Fruit fly (Drosophila melanogaster): ENCODE results near the gene CG13733.

Gene CG13733

dm6 chr3L:17457695-17458242 is 21.0 kb downstream of the CG13733 start:
- no peak for TF ChIP-seq CG3726 (GFP tag; IDR thresholded peaks at IDR 0.05)
- TF ChIP-seq aop (GFP tag; IDR thresholded peaks at IDR 0.05) = no peak
- no peak for TF ChIP-seq Ptx1 (GFP tag; IDR thresholded peaks at IDR 0.05)
- no peak for TF ChIP-seq unc-4 (GFP tag; IDR thresholded peaks at IDR 0.05; ENCODE audit: partially characterized antibody)
- no peak for TF ChIP-seq CG17568 (GFP tag; optimal IDR thresholded peaks at IDR 0.05)
- no peak for TF ChIP-seq Adf1 (GFP tag; IDR thresholded peaks at IDR 0.05)
- TF ChIP-seq CG16813 (GFP tag; IDR thresholded peaks at IDR 0.05; ENCODE audit: partially characterized antibody) = no peak
- no peak for TF ChIP-seq Hmr (GFP tag; optimal IDR thresholded peaks at IDR 0.05)
- no peak for TF ChIP-seq HLH54F (GFP tag; optimal IDR thresholded peaks at IDR 0.05)
- TF ChIP-seq sens-2 (GFP tag; IDR thresholded peaks at IDR 0.05) = no peak
- TF ChIP-seq CG16863 (GFP tag; optimal IDR thresholded peaks at IDR 0.05) = no peak
- no peak for TF ChIP-seq pan (optimal IDR thresholded peaks at IDR 0.05)
- peak in 1 of 2 experiments; percentile 26 for TF ChIP-seq pan (GFP tag; optimal IDR thresholded peaks at IDR 0.05 in 1 of 2, IDR thresholded peaks at IDR 0.05 in 1 of 2)
- TF ChIP-seq nerfin-2 (GFP tag; IDR thresholded peaks at IDR 0.05; ENCODE audit: partially characterized antibody) = no peak
- TF ChIP-seq CTCF (GFP tag; optimal IDR thresholded peaks at IDR 0.05) = no peak
- TF ChIP-seq slp2 (GFP tag; optimal IDR thresholded peaks at IDR 0.05) = no peak
- no peak for TF ChIP-seq gfzf (GFP tag; optimal IDR thresholded peaks at IDR 0.05)
- peak; percentile 43 for TF ChIP-seq CG8388 (GFP tag; optimal IDR thresholded peaks at IDR 0.05)
- TF ChIP-seq Dref (GFP tag; IDR thresholded peaks at IDR 0.05) = no peak
- no peak for TF ChIP-seq CG13894 (tag; optimal IDR thresholded peaks at IDR 0.05)
- no peak for TF ChIP-seq tup (GFP tag; optimal IDR thresholded peaks at IDR 0.05)
- TF ChIP-seq ap (GFP tag; IDR thresholded peaks at IDR 0.05) = no peak
- no peak for TF ChIP-seq cwo (GFP tag; optimal IDR thresholded peaks at IDR 0.05)
- TF ChIP-seq TFAM (GFP tag; optimal IDR thresholded peaks at IDR 0.05) = no peak
- no peak for TF ChIP-seq CG1529 (GFP tag; optimal IDR thresholded peaks at IDR 0.05)
- no peak for TF ChIP-seq gcm2 (GFP tag; optimal IDR thresholded peaks at IDR 0.05)
- no peak for TF ChIP-seq gce (GFP tag; IDR thresholded peaks at IDR 0.05)
- TF ChIP-seq bcd (GFP tag; optimal IDR thresholded peaks at IDR 0.05) = no peak
- TF ChIP-seq Opbp (GFP tag; IDR thresholded peaks at IDR 0.05; ENCODE audit: partially characterized antibody) = no peak
- no peak for TF ChIP-seq Abd-B (GFP tag; optimal IDR thresholded peaks at IDR 0.05)
- TF ChIP-seq sug (tag; optimal IDR thresholded peaks at IDR 0.05) = no peak
- no peak for TF ChIP-seq mirr (GFP tag; optimal IDR thresholded peaks at IDR 0.05)
- TF ChIP-seq CG6175 (GFP tag; IDR thresholded peaks at IDR 0.05) = no peak
- no peak for TF ChIP-seq wdn (GFP tag; IDR thresholded peaks at IDR 0.05)
- no peak for TF ChIP-seq CG1832 (GFP tag; optimal IDR thresholded peaks at IDR 0.05)
- no peak for TF ChIP-seq Chrac-16 (GFP tag; optimal IDR thresholded peaks at IDR 0.05)
- no peak for TF ChIP-seq mld (GFP tag; IDR thresholded peaks at IDR 0.05; ENCODE audit: partially characterized antibody)
- TF ChIP-seq Dll (GFP tag; IDR thresholded peaks at IDR 0.05; ENCODE audit: partially characterized antibody) = no peak
- TF ChIP-seq CG7556 (GFP tag; optimal IDR thresholded peaks at IDR 0.05) = peak; percentile 26
- no peak for TF ChIP-seq CG7928 (GFP tag; optimal IDR thresholded peaks at IDR 0.05)
- no peak for TF ChIP-seq CG15073 (GFP tag; optimal IDR thresholded peaks at IDR 0.05)
- TF ChIP-seq Gsc (GFP tag; IDR thresholded peaks at IDR 0.05) = no peak
- TF ChIP-seq CG2116 (GFP tag; optimal IDR thresholded peaks at IDR 0.05) = no peak
- TF ChIP-seq wek (GFP tag; optimal IDR thresholded peaks at IDR 0.05) = no peak
- no peak for TF ChIP-seq br (optimal IDR thresholded peaks at IDR 0.05)
- no peak for TF ChIP-seq E2f1 (GFP tag; IDR thresholded peaks at IDR 0.05)
- no peak for TF ChIP-seq ftz-f1 (GFP tag; optimal IDR thresholded peaks at IDR 0.05)
- no peak for TF ChIP-seq croc (GFP tag; conservative IDR thresholded peaks at IDR 0.05)
- TF ChIP-seq schlank (tag; optimal IDR thresholded peaks at IDR 0.05) = no peak
- TF ChIP-seq CG13775 (GFP tag; optimal IDR thresholded peaks at IDR 0.05) = no peak
- TF ChIP-seq CG6689 (GFP tag; IDR thresholded peaks at IDR 0.05) = peak; percentile 53; the same call in 1 of the 2 replicates
- no peak for TF ChIP-seq Optix (GFP tag; IDR thresholded peaks at IDR 0.05)
- no peak for TF ChIP-seq hth (optimal IDR thresholded peaks at IDR 0.05)
